Worm (Caenorhabditis elegans) whole organism, late embryonic: ENCODE results near the gene srz-94.

Source experiments
- C38D4.7 ChIP-seq: fragments of 200-800 bp; sonication (Bioruptor generic); optimal IDR thresholded peaks from 2 replicates; lab custom pipeline; 2018; ENCODE audit warnings: mild to moderate bottlenecking, missing genetic modification characterization, moderate library complexity, missing compliant biosample characterization
- K09A11.1 ChIP-seq: sonication (generic microtip); optimal IDR thresholded peaks from 2 replicates; lab custom pipeline; 2017; ENCODE audit warnings: antibody characterized with exemption, mild to moderate bottlenecking, missing genetic modification characterization, missing compliant biosample characterization; ENCODE audit not compliant: insufficient read depth
- T23F11.4 ChIP-seq: fragments of 200-800 bp; sonication (Bioruptor generic); optimal IDR thresholded peaks from 2 replicates; lab custom pipeline; 2018; ENCODE audit warnings: mild to moderate bottlenecking, missing genetic modification characterization, missing compliant biosample characterization
- Y22D7AL.16 ChIP-seq: sonication (generic microtip); optimal IDR thresholded peaks from 2 replicates; lab custom pipeline; 2016; ENCODE audit warnings: missing genetic modification characterization, missing compliant biosample characterization
- ama-1 ChIP-seq: fragments of 150-350 bp; optimal IDR thresholded peaks from 2 replicates; lab custom pipeline; 2014
- ceh-2 ChIP-seq: sonication (generic microtip); optimal IDR thresholded peaks from 2 replicates; lab custom pipeline; 2016; ENCODE audit warnings: missing genotype, missing genetic modification characterization, missing compliant biosample characterization
- ceh-22 ChIP-seq: sonication (generic microtip); optimal IDR thresholded peaks from 2 replicates; lab custom pipeline; 2017; ENCODE audit warnings: missing biosample characterization, missing genetic modification characterization
- ceh-24 ChIP-seq: sonication (generic microtip); optimal IDR thresholded peaks from 2 replicates; lab custom pipeline; 2016; ENCODE audit warnings: mild to moderate bottlenecking, missing genetic modification characterization, missing compliant biosample characterization
- ceh-31 ChIP-seq: sonication (generic microtip); optimal IDR thresholded peaks from 2 replicates; lab custom pipeline; 2016; ENCODE audit warnings: missing genetic modification characterization, missing compliant biosample characterization
- ceh-34 ChIP-seq: sonication (generic microtip); optimal IDR thresholded peaks from 2 replicates; lab custom pipeline; 2016; ENCODE audit warnings: mild to moderate bottlenecking, missing genetic modification characterization, missing compliant biosample characterization
- ceh-45 ChIP-seq: fragments of 200-800 bp; sonication (Bioruptor generic); IDR thresholded peaks from 2 replicates; pipeline ENCODE4 v1.3.6; 2022; ENCODE audit warnings: missing genetic modification reagents, missing genetic modification characterization, missing compliant biosample characterization
- elt-2 ChIP-seq: sonication (generic microtip); optimal IDR thresholded peaks from 2 replicates; lab custom pipeline; 2016; ENCODE audit warnings: missing genetic modification reagents, missing genetic modification characterization, missing compliant biosample characterization
- eyg-1 ChIP-seq: sonication (generic microtip); optimal IDR thresholded peaks from 2 replicates; lab custom pipeline; 2016; ENCODE audit warnings: missing genotype, missing genetic modification characterization, missing compliant biosample characterization
- fax-1 ChIP-seq: sonication (generic microtip); optimal IDR thresholded peaks from 2 replicates; lab custom pipeline; 2016; ENCODE audit warnings: missing genotype, missing genetic modification characterization, missing compliant biosample characterization
- hlh-13 ChIP-seq: fragments of 200-800 bp; sonication (Bioruptor generic); optimal IDR thresholded peaks from 2 replicates; lab custom pipeline; 2018; ENCODE audit warnings: mild to moderate bottlenecking, missing genetic modification characterization, missing compliant biosample characterization
- hlh-15 ChIP-seq: sonication (generic microtip); optimal IDR thresholded peaks from 2 replicates; lab custom pipeline; 2016; ENCODE audit warnings: missing genetic modification characterization, missing compliant biosample characterization
- hlh-30 ChIP-seq: sonication (generic microtip); optimal IDR thresholded peaks from 2 replicates; lab custom pipeline; 2017; ENCODE audit warnings: antibody characterized with exemption, missing genetic modification characterization, missing compliant biosample characterization; ENCODE audit not compliant: insufficient read depth
- hlh-6 ChIP-seq: sonication (generic microtip); optimal IDR thresholded peaks from 2 replicates; lab custom pipeline; 2016; ENCODE audit warnings: missing genotype, missing genetic modification characterization, missing compliant biosample characterization
- hlh-8 ChIP-seq: sonication (generic microtip); optimal IDR thresholded peaks from 2 replicates; lab custom pipeline; 2016; ENCODE audit warnings: missing genotype, missing genetic modification characterization, missing compliant biosample characterization
- lim-6 ChIP-seq: sonication (generic microtip); optimal IDR thresholded peaks from 2 replicates; lab custom pipeline; 2016; ENCODE audit warnings: missing genetic modification characterization, missing compliant biosample characterization
- lin-11 ChIP-seq: fragments of 200-800 bp; sonication (Bioruptor generic); optimal IDR thresholded peaks from 2 replicates; lab custom pipeline; 2018; ENCODE audit warnings: mild to moderate bottlenecking, missing genetic modification characterization, missing compliant biosample characterization
- mec-3 ChIP-seq: sonication (generic microtip); optimal IDR thresholded peaks from 2 replicates; lab custom pipeline; 2016; ENCODE audit warnings: borderline replicate concordance, missing genetic modification characterization, missing compliant biosample characterization
- nhr-11 ChIP-seq: fragments of 150-350 bp; optimal IDR thresholded peaks from 2 replicates; lab custom pipeline; 2014; ENCODE audit warnings: missing biosample characterization, missing genetic modification characterization
- nhr-232 ChIP-seq: sonication (generic microtip); optimal IDR thresholded peaks from 2 replicates; lab custom pipeline; 2016; ENCODE audit warnings: missing genetic modification characterization, missing compliant biosample characterization
- odd-2 ChIP-seq: sonication (generic microtip); optimal IDR thresholded peaks from 2 replicates; lab custom pipeline; 2017; ENCODE audit warnings: antibody characterized with exemption, mild to moderate bottlenecking, missing genetic modification characterization, missing compliant biosample characterization
- pax-1 ChIP-seq: fragments of 150-350 bp; optimal IDR thresholded peaks from 2 replicates; lab custom pipeline; 2014; ENCODE audit warnings: missing biosample characterization, missing genetic modification characterization
- pha-2 ChIP-seq: sonication (generic microtip); optimal IDR thresholded peaks from 2 replicates; lab custom pipeline; 2017; ENCODE audit warnings: mild to moderate bottlenecking, missing genetic modification characterization, missing compliant biosample characterization
- pqm-1 ChIP-seq: sonication (generic microtip); optimal IDR thresholded peaks from 2 replicates; lab custom pipeline; 2016; ENCODE audit warnings: missing genetic modification characterization, missing compliant biosample characterization
- pros-1 ChIP-seq: fragments of 150-350 bp; optimal IDR thresholded peaks from 2 replicates; lab custom pipeline; 2014; ENCODE audit warnings: missing biosample characterization, missing genetic modification reagents, missing genetic modification characterization
- rnt-1 ChIP-seq: sonication (generic microtip); optimal IDR thresholded peaks from 2 replicates; lab custom pipeline; 2016; ENCODE audit warnings: missing genetic modification characterization, missing compliant biosample characterization
- sdc-2 ChIP-seq: sonication (generic microtip); optimal IDR thresholded peaks from 2 replicates; lab custom pipeline; 2016; ENCODE audit warnings: missing genotype, missing genetic modification characterization, missing compliant biosample characterization
- sox-2 ChIP-seq: fragments of 200-800 bp; sonication (Bioruptor generic); IDR thresholded peaks from 2 replicates; pipeline ENCODE4 v1.3.6; 2022; ENCODE audit warnings: missing genetic modification reagents, missing genetic modification characterization, missing compliant biosample characterization
- sox-4 ChIP-seq: sonication (generic microtip); optimal IDR thresholded peaks from 2 replicates; lab custom pipeline; 2017; ENCODE audit warnings: mild to moderate bottlenecking, missing genetic modification characterization, inconsistent platforms, missing compliant biosample characterization
- syd-9 ChIP-seq: sonication (generic microtip); optimal IDR thresholded peaks from 2 replicates; lab custom pipeline; 2016; ENCODE audit warnings: mild to moderate bottlenecking, missing genetic modification characterization, moderate library complexity, missing compliant biosample characterization
- tbx-7 ChIP-seq: sonication (generic microtip); optimal IDR thresholded peaks from 2 replicates; lab custom pipeline; 2016; ENCODE audit warnings: missing genotype, missing genetic modification characterization, missing compliant biosample characterization
- ttx-3 ChIP-seq: sonication (generic microtip); optimal IDR thresholded peaks from 2 replicates; lab custom pipeline; 2016; ENCODE audit warnings: missing genetic modification reagents, missing genetic modification characterization, missing compliant biosample characterization
- unc-42 ChIP-seq: sonication (generic microtip); optimal IDR thresholded peaks from 2 replicates; lab custom pipeline; 2016; ENCODE audit warnings: missing genotype, missing genetic modification characterization, missing compliant biosample characterization
- unc-55 ChIP-seq: sonication (generic microtip); optimal IDR thresholded peaks from 2 replicates; lab custom pipeline; 2017; ENCODE audit warnings: missing biosample characterization, missing genetic modification reagents, missing genetic modification characterization
- zip-5 ChIP-seq: sonication (generic microtip); optimal IDR thresholded peaks from 2 replicates; lab custom pipeline; 2016; ENCODE audit warnings: missing genetic modification characterization, missing compliant biosample characterization

srz-94 gene

DNA sequence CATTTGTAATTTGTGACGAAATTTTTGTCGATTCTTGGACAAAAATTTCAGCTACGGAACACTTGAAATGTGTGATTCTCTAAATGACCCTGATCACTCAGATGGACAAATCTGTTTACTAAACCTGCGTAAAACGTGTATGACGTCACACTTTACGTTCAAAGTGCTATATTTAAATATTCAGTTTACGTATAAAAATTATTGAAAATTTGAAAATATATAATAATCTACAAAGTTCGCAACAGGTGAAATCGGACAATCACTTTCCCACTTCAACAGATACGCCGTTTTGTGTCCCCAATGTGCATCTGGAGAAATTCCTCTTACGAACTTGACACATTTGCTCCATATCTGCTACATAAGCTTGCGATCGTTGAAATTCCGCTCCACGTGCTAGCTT is 30.6 kb downstream of the srz-94 start, which contains the start of gene srh-131:
TSS of gene srh-131 (plus strand) at position 301 of the 400 bp plus-strand sequence.
- TF ChIP-seq pqm-1 (tag; lab: Kevin White, UChicago): no peak
- TF ChIP-seq hlh-13 (GFP tag; lab: Kevin White, UChicago): no peak
- no peak for TF ChIP-seq mec-3 (tag; lab: Kevin White, UChicago)
- TF ChIP-seq hlh-6 (tag; lab: Kevin White, UChicago): no peak
- no peak for TF ChIP-seq pha-2 (tag; lab: Kevin White, UChicago)
- TF ChIP-seq sox-4 (tag; lab: Kevin White, UChicago): no peak
- no peak for TF ChIP-seq nhr-232 (tag; lab: Kevin White, UChicago)
- no peak for TF ChIP-seq Y22D7AL.16 (tag; lab: Kevin White, UChicago)
- TF ChIP-seq lim-6 (tag; lab: Kevin White, UChicago): no peak
- TF ChIP-seq hlh-30 (tag; lab: Kevin White, UChicago): no peak
- TF ChIP-seq ceh-34 (tag; lab: Kevin White, UChicago): no peak

DNA sequence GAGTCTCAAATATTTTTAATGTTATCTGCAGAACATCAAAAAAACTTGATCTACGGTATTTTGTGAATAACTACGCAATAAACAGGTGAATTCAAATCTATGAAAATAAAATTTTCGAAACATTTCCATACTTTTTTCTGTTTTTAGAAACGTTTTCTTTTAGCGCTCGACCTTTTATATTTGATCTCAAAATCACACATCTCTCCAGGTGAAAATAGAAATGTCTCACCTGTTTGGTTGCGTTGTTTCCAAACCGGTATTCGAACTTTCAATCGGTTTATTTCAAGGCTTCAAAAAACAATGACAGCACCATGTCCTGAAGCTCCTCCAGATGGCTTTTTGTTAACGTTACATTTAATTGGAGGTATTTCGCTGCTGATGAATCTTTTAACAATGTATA is 34.6 kb downstream of the srz-94 start, which contains the start of gene sri-9:
TSS of gene sri-9 (plus strand) at position 301 of the 400 bp plus-strand sequence.
- TF ChIP-seq C38D4.7 (GFP tag; lab: Kevin White, UChicago) (no peak), hlh-30 (tag; lab: Kevin White, UChicago) (no peak)

DNA sequence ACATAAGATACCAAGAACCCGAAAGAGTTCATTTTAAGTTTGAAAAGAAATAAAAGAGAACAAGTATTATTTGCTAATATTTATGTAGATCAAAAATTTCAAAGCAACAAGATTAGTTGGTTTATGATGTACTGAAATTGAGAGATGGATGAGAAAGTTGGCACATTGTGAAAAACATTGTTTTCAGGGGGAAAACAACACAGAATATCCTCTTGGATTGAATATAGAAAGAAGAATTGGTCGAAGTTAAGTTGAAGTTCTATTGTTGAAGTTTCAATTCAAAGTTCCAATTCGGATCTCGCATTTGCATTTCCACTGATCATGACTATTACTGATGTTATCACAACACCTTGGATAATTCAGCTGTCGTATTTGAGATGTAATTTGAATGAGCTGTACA is 35.1 kb downstream of the srz-94 start:
- no peak for TF ChIP-seq pros-1 (tag; lab: Kevin White, UChicago)
- TF ChIP-seq ceh-24 (tag; lab: Kevin White, UChicago): no peak
- TF ChIP-seq pax-1: no peak
- no peak for TF ChIP-seq unc-55 (GFP tag; lab: Kevin White, UChicago)
- no peak for TF ChIP-seq ama-1 (lab: Kevin White, UChicago)
- TF ChIP-seq ceh-22 (tag; lab: Kevin White, UChicago): no peak
- TF ChIP-seq T23F11.4 (GFP tag; lab: Kevin White, UChicago): no peak
- no peak for TF ChIP-seq nhr-11 (tag; lab: Kevin White, UChicago)
- TF ChIP-seq lim-6 (tag; lab: Kevin White, UChicago): no peak
- no peak for TF ChIP-seq elt-2
- no peak for TF ChIP-seq pha-2 (tag; lab: Kevin White, UChicago)
- TF ChIP-seq pqm-1 (tag; lab: Kevin White, UChicago): no peak
- no peak for TF ChIP-seq unc-42 (tag; lab: Kevin White, UChicago)
- no peak for TF ChIP-seq lin-11 (tag; lab: Kevin White, UChicago)
- TF ChIP-seq zip-5 (tag; lab: Kevin White, UChicago): no peak
- no peak for TF ChIP-seq fax-1
- no peak for TF ChIP-seq sdc-2
- TF ChIP-seq tbx-7 (tag; lab: Kevin White, UChicago): no peak
- no peak for TF ChIP-seq sox-2 (GFP tag; lab: Robert Waterston, UW)

DNA sequence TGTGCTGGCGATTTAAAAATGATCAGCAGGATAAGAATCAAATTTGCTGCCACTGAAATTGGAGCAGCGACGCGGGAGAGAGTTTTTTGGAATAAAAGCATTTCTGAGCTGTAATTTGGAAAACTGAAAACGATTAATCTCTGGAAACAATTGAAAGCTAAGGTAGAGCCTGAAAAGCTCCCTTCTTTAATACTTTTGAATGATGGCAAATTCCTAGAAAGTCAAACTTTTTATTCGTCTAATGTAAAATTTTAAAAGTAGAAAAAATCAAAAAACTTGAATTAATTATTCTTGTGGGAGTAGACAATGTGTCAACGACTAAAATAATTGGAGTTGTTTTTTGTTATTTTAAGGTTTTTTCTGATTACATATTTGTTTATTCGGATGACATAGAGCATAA is 35.5 kb downstream of the srz-94 start, which contains the start of gene str-217:
TSS of gene str-217 (minus strand) at position 101 of the 400 bp plus-strand sequence.
- TF ChIP-seq ceh-31 (tag; lab: Kevin White, UChicago) (no peak), odd-2 (no peak), hlh-8 (tag; lab: Kevin White, UChicago) (no peak), ttx-3 (tag; lab: Kevin White, UChicago) (no peak)

DNA sequence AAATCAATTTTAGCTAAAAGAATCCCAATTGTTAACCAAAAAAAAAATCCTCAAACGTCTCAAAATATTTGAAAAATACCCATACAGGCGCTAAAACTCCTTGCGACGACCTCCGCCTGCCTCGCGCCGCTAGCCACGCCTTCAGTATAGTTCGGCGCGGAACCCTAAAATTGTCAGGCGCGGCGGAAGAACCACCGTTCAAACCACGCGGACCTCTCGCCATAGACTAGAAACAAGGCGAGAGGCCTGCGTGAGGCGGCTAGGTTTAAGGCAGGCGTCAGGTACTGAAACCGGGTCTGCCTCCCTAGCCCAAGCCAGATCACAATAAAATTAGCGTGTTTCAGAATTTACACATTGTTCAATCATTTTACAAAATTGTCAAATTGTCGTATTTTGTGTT is 43.4 kb downstream of the srz-94 start:
- TF ChIP-seq ceh-2 (tag; lab: Kevin White, UChicago) (no peak), hlh-15 (tag; lab: Kevin White, UChicago) (no peak), sox-2 (GFP tag; lab: Robert Waterston, UW) (no peak), syd-9 (tag; lab: Kevin White, UChicago) (no peak), hlh-6 (tag; lab: Kevin White, UChicago) (no peak), ttx-3 (tag; lab: Kevin White, UChicago) (no peak), eyg-1 (tag; lab: Kevin White, UChicago) (no peak), nhr-232 (tag; lab: Kevin White, UChicago) (no peak), K09A11.1 (tag; lab: Kevin White, UChicago) (no peak), rnt-1 (tag; lab: Kevin White, UChicago) (no peak), ceh-45 (GFP tag; lab: Robert Waterston, UW) (no peak), ceh-31 (tag; lab: Kevin White, UChicago) (no peak)
- TF ChIP-seq, all 69 proteins: peak for 0
